Worm (Caenorhabditis elegans) whole organism, young adult: ENCODE measurements around the gene C40A11.2.
"Not testable (repeated sequence)": the region's sequence is repeated elsewhere in the genome, so short reads cannot be mapped to it uniquely, and the experiment has no call there.

ENCODE experiments used
- C06A6.2 ChIP-seq: fragments of 200-800 bp; sonication (Bioruptor generic); conservative IDR thresholded peaks from 2 replicates; pipeline ENCODE4 v1.3.6; 2022; ENCODE audit warnings: missing genetic modification characterization, missing compliant biosample characterization
- C17E4.6 ChIP-seq: fragments of 200-800 bp; sonication (Bioruptor generic); IDR thresholded peaks from 2 replicates; pipeline ENCODE4 v1.3.6; 2022; ENCODE audit warnings: missing genetic modification reagents, missing genetic modification characterization, missing compliant biosample characterization
- F37B4.10 ChIP-seq: fragments of 200-800 bp; sonication (Bioruptor generic); IDR thresholded peaks from 2 replicates; pipeline ENCODE4 v1.3.6; 2022; ENCODE audit warnings: missing genetic modification characterization, missing compliant biosample characterization
- F55B11.4 ChIP-seq: sonication (generic microtip); optimal IDR thresholded peaks from 2 replicates; lab custom pipeline; 2016; ENCODE audit warnings: missing compliant biosample characterization, missing genetic modification characterization, borderline replicate concordance; ENCODE audit not compliant: insufficient read depth
- F57C9.4 ChIP-seq: sonication (generic microtip); optimal IDR thresholded peaks from 2 replicates; lab custom pipeline; 2017; ENCODE audit warnings: mild to moderate bottlenecking, missing genetic modification characterization, missing compliant biosample characterization
- ceh-100 ChIP-seq: fragments of 200-800 bp; sonication (Bioruptor generic); IDR thresholded peaks from 2 replicates; pipeline ENCODE4 v1.3.6; 2022; ENCODE audit warnings: missing genetic modification reagents, missing genetic modification characterization, missing compliant biosample characterization
- ceh-40 ChIP-seq: fragments of 200-800 bp; sonication (Bioruptor generic); IDR thresholded peaks from 2 replicates; pipeline ENCODE4 v1.3.6; 2022; ENCODE audit warnings: missing genetic modification characterization, missing compliant biosample characterization
- ceh-91 ChIP-seq: fragments of 200-800 bp; sonication (Bioruptor generic); IDR thresholded peaks from 2 replicates; pipeline ENCODE4 v1.3.6; 2022; ENCODE audit warnings: missing genetic modification reagents, missing genetic modification characterization, missing compliant biosample characterization
- dpl-1 ChIP-seq: fragments of 150-350 bp; optimal IDR thresholded peaks from 2 replicates; lab custom pipeline; 2014; ENCODE audit warnings: missing biosample characterization, missing genetic modification reagents, missing genetic modification characterization
- egl-18 ChIP-seq: fragments of 200-800 bp; sonication (Bioruptor generic); IDR thresholded peaks from 2 replicates; pipeline ENCODE4 v1.3.6; 2022; ENCODE audit warnings: missing genetic modification reagents, missing genetic modification characterization, missing compliant biosample characterization
- egrh-3 ChIP-seq: fragments of 200-800 bp; sonication (Bioruptor generic); IDR thresholded peaks from 2 replicates; pipeline ENCODE4 v1.3.6; 2022; ENCODE audit warnings: missing genetic modification reagents, missing genetic modification characterization, missing compliant biosample characterization
- gei-17 ChIP-seq: fragments of 200-800 bp; sonication (Bioruptor generic); optimal IDR thresholded peaks from 2 replicates; lab custom pipeline; 2018; ENCODE audit warnings: mild to moderate bottlenecking, missing genetic modification characterization, missing compliant biosample characterization
- lin-40 ChIP-seq: sonication (generic microtip); optimal IDR thresholded peaks from 2 replicates; lab custom pipeline; 2016; ENCODE audit warnings: missing genetic modification characterization, mild to moderate bottlenecking, missing compliant biosample characterization, missing genotype, missing genetic modification reagents
- madf-8 ChIP-seq: fragments of 200-800 bp; sonication (Bioruptor generic); conservative IDR thresholded peaks from 2 replicates; pipeline ENCODE4 v1.3.6; 2022; ENCODE audit warnings: missing genetic modification reagents, missing genetic modification characterization, missing compliant biosample characterization
- mel-28 ChIP-seq: sonication (generic microtip); optimal IDR thresholded peaks from 2 replicates; lab custom pipeline; 2016; ENCODE audit warnings: borderline replicate concordance, mild to moderate bottlenecking, missing genetic modification characterization, missing compliant biosample characterization
- nfya-2 ChIP-seq: fragments of 200-800 bp; sonication (Bioruptor generic); IDR thresholded peaks from 2 replicates; pipeline ENCODE4 v1.3.6; 2022; ENCODE audit warnings: missing genetic modification reagents, missing genetic modification characterization, missing compliant biosample characterization
- nhr-27 ChIP-seq: fragments of 200-800 bp; sonication (Bioruptor generic); optimal IDR thresholded peaks from 2 replicates; lab custom pipeline; 2018; ENCODE audit warnings: mild to moderate bottlenecking, missing genetic modification characterization, moderate library complexity, missing compliant biosample characterization
- nhr-80 ChIP-seq: sonication (generic microtip); optimal IDR thresholded peaks from 2 replicates; lab custom pipeline; 2016; ENCODE audit warnings: missing genetic modification characterization, missing compliant biosample characterization
- nhr-90 ChIP-seq: sonication (generic microtip); optimal IDR thresholded peaks from 2 replicates; lab custom pipeline; 2016; ENCODE audit warnings: missing genotype, mild to moderate bottlenecking, missing genetic modification characterization, missing compliant biosample characterization
- rec-8 ChIP-seq, 2 experiments: sonication (generic microtip); optimal IDR thresholded peaks; 2 replicates each; lab custom pipeline; 2016; ENCODE audit warnings: mild to moderate bottlenecking in 2 of 2, missing genetic modification characterization in 2 of 2, missing genetic modification reagents in 2 of 2, missing genotype in 2 of 2, missing biosample characterization in 1 of 2, missing compliant biosample characterization in 1 of 2, moderate library complexity in 1 of 2
- repo-1 ChIP-seq: sonication (generic microtip); optimal IDR thresholded peaks from 2 replicates; lab custom pipeline; 2017; ENCODE audit warnings: mild to moderate bottlenecking, missing genetic modification characterization, missing compliant biosample characterization
- snpc-4 ChIP-seq, 5 experiments: fragments of 150-350 bp in 1 of 5; sonication (generic microtip) in 4 of 5; optimal IDR thresholded peaks; 2 replicates each; lab custom pipeline; 2014 to 2018; ENCODE audit warnings: missing genetic modification characterization in 5 of 5, missing biosample characterization in 3 of 5, antibody characterized with exemption in 2 of 5, mild to moderate bottlenecking in 2 of 5, missing compliant biosample characterization in 2 of 5, missing genotype in 2 of 5, moderate library complexity in 2 of 5, missing genetic modification reagents in 1 of 5
- tbp1 ChIP-seq: fragments of 200-800 bp; sonication (Bioruptor generic); optimal IDR thresholded peaks from 2 replicates; lab custom pipeline; 2018; ENCODE audit warnings: mild to moderate bottlenecking, missing genetic modification characterization, missing compliant biosample characterization
- tlf-1 ChIP-seq: fragments of 200-800 bp; sonication (Bioruptor generic); optimal IDR thresholded peaks from 2 replicates; lab custom pipeline; 2018; ENCODE audit warnings: mild to moderate bottlenecking, missing genetic modification characterization, missing compliant biosample characterization
- unc-130 ChIP-seq: sonication (generic microtip); optimal IDR thresholded peaks from 2 replicates; lab custom pipeline; 2016; ENCODE audit warnings: missing genetic modification reagents, missing genetic modification characterization, missing compliant biosample characterization
- ztf-18 ChIP-seq: sonication (generic microtip); optimal IDR thresholded peaks from 2 replicates; lab custom pipeline; 2016; ENCODE audit warnings: missing genotype, mild to moderate bottlenecking, missing genetic modification characterization, missing compliant biosample characterization
- ztf-22 ChIP-seq: fragments of 200-800 bp; sonication (Bioruptor generic); optimal IDR thresholded peaks from 2 replicates; lab custom pipeline; 2018; ENCODE audit warnings: mild to moderate bottlenecking, missing genetic modification characterization, moderate library complexity, missing compliant biosample characterization
- ztf-26 ChIP-seq: sonication (generic microtip); optimal IDR thresholded peaks from 2 replicates; lab custom pipeline; 2017; ENCODE audit warnings: missing genetic modification characterization, missing compliant biosample characterization
- ztf-28 ChIP-seq: fragments of 200-800 bp; sonication (Bioruptor generic); IDR thresholded peaks from 2 replicates; pipeline ENCODE4 v1.3.6; 2022; ENCODE audit warnings: missing genetic modification reagents, missing genetic modification characterization, missing compliant biosample characterization
- ztf-6 ChIP-seq: fragments of 200-800 bp; sonication (Bioruptor generic); IDR thresholded peaks from 2 replicates; pipeline ENCODE4 v1.3.6; 2022; ENCODE audit warnings: missing genetic modification reagents, missing genetic modification characterization, missing compliant biosample characterization

C40A11.2 gene

DNA sequence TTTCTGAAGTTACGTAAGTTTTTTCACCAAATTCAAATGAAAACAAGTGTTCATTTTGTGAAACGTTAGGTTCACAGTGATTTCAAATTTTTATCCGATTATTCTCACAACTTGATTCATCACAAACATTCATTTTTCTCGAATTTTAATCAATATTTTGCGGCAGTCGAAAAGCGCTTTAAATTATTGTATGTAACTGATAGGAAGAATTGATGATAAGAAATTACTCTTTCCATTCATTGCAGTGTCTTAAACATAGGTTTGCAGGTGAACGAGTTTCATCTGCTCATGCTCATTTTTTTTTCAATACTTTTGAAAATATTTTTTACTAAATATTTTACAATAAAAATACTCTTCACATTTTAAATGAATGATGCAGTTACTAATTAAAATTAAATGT, 5.7 kb downstream of the C40A11.2 start:
- TF ChIP-seq F57C9.4 (tag; lab: Kevin White, UChicago) (no peak), ztf-26 (tag; lab: Kevin White, UChicago) (no peak), tbp1 (GFP tag; lab: Kevin White, UChicago) (no peak), nhr-27 (tag; lab: Kevin White, UChicago) (no peak), mel-28 (tag; lab: Kevin White, UChicago) (no peak), dpl-1 (GFP tag; lab: Kevin White, UChicago) (no peak), nhr-80 (peak; percentile 5)

DNA sequence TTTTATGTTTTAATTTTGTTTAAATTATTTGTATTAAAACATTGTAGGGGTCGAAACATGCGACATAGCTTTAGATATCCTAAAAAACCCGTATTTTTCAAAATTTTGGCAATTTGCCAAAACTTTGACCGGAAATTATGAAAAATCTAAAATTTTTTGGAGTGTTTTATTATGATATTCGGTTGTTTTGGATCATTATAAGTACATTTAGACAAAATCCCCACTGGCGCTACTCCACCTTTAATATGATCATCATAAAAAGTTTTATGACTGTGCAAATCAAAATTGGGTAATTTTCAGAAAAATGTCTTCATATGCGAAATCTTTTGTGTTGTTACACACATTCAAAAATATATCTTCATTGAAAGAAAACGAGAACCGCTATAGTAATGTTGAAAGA, 7.0 kb downstream of the C40A11.2 start, which contains the start of gene math-18:
Gene math-18, plus strand, starts transcription at position 301 of the 400 bp plus-strand sequence.
- TF ChIP-seq ceh-91; ztf-22 (GFP tag; lab: Kevin White, UChicago); repo-1: not testable (repeated sequence)
- TF ChIP-seq, all 124 proteins: peak for 0; not testable (repeated sequence) for 124

DNA sequence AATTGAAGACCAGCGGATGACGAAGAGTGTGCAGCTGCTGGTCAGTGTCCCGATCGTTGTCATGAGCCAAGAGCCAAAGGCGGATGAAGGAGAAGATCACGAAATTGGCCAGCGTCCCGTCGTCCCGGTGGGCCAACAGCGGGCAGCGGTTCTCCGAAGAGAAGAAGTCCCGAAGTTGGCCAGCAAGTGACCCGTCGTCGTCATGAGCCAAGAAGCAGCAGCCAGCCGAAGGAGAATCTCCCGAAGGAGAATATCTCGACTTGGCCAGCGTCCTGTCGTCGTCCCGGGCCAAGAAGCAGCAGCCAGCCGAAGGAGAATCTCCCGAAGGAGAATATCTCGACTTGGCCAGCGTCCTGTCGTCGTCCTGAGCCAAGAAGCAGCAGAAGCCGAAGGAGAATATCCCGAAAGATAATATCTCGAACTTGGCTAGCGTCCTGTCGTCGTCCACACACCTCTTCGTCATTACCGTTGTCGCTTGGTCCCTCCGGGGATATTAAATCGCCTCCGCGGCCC, 16.7 kb downstream of the C40A11.2 start, which contains the start of gene C33C12.11:
Gene C33C12.11, minus strand, starts transcription at position 463 of the 513 bp plus-strand sequence.
- TF ChIP-seq egrh-3 (GFP tag; lab: Robert Waterston, UW), result peak; percentile 59; the same call in 1 of the 2 replicates

DNA sequence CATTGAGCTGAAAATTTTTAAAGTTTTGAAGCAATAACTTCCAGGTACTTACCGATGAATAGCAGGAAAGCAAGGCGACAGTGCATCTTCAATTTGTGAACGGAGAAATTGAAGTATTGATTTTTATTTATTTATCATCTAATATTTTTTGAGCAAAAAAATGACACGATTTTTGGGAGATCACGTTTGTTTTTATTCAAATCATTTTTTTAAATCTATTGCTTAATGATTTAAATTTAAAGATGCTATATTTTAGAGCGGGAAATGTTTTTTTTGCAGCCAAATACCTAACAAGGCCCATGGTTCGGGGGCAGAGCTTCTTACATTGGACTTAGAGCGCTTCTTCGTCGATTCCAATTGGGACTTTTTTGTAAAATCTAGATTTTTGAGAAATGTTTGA, 19.6 kb downstream of the C40A11.2 start, which contains the start of gene C33C12.4:
Gene C33C12.4, minus strand, starts transcription at position 101 of the 400 bp plus-strand sequence.
- TF ChIP-seq snpc-4 (GFP tag; optimal IDR thresholded peaks at IDR 0.05; lab: Kevin White, UChicago) (no peak), snpc-4 (tag; optimal IDR thresholded peaks at IDR 0.05; lab: Kevin White, UChicago) (no peak), ztf-18 (tag; lab: Kevin White, UChicago) (no peak)
- TF ChIP-seq, all 124 proteins: peak for 0

DNA sequence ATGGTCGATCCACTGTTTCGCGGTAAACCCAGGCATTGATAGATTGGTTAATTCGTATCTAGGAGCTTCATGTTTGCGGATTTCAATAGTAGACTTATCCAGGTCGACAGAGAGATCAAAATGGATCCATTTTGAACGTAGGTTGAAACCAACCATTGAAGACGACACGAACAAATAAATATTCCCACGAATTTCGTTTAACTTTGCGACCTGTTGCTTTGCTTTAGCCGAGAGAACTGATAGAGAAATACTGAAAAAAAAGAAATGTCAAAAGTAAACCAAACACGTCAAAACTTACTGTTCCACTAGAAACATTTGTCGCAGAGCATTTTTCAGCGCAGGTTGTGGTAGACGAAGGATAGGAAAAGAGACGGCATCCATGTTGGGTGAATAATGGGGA, 21.6 kb downstream of the C40A11.2 start, which contains the start of gene fbxb-38:
Gene fbxb-38, minus strand, starts transcription at position 390 of the 400 bp plus-strand sequence.
- TF ChIP-seq unc-130 (no peak), ceh-40 (GFP tag; lab: Robert Waterston, UW) (no peak), ceh-91 (no peak), C17E4.6 (GFP tag; lab: Robert Waterston, UW) (no peak), gei-17 (GFP tag; lab: Kevin White, UChicago) (no peak), nfya-2 (GFP tag; lab: Robert Waterston, UW) (no peak), F37B4.10 (no peak), ceh-100 (GFP tag; lab: Robert Waterston, UW) (no peak), madf-8 (GFP tag; lab: Robert Waterston, UW) (no peak), ztf-6 (no peak), nhr-90 (tag; lab: Kevin White, UChicago) (no peak), ztf-28 (GFP tag; lab: Robert Waterston, UW) (no peak), tlf-1 (GFP tag; lab: Kevin White, UChicago) (no peak), F55B11.4 (no peak), egl-18 (GFP tag; lab: Robert Waterston, UW) (no peak), lin-40 (tag; lab: Kevin White, UChicago) (no peak), rec-8 (tag; optimal IDR thresholded peaks at IDR 0.05; lab: Kevin White, UChicago) (no peak), C06A6.2 (GFP tag; lab: Robert Waterston, UW) (no peak)
